Fruit fly (Drosophila melanogaster) whole organism, wandering third instar larva: Measurements from ENCODE around the gene Fbp1.

Experiments
- Abd-B ChIP-seq: fragments of >200 bp; optimal IDR thresholded peaks from 2 replicates; lab custom pipeline; 2017; ENCODE audit warnings: missing biosample characterization, missing genetic modification characterization
- GATAd ChIP-seq: sonication (Bioruptor generic); optimal IDR thresholded peaks from 2 replicates; lab custom pipeline; 2016; ENCODE audit warnings: missing biosample characterization, missing genetic modification characterization
- N ChIP-seq: fragments of >200 bp; optimal IDR thresholded peaks from 2 replicates; lab custom pipeline; 2018; ENCODE audit warnings: missing biosample characterization, missing external identifiers, missing genetic modification characterization
- br ChIP-seq: fragments of 200-800 bp; sonication (Bioruptor generic); optimal IDR thresholded peaks from 2 replicates; lab custom pipeline; 2016; ENCODE audit warnings: missing biosample characterization, missing genetic modification characterization
- brk ChIP-seq: fragments of 200-800 bp; sonication (Bioruptor generic); optimal IDR thresholded peaks from 2 replicates; lab custom pipeline; 2016; ENCODE audit warnings: missing biosample characterization, mild to moderate bottlenecking, missing genetic modification characterization
- ey ChIP-seq: fragments of 200-800 bp; sonication (Bioruptor generic); optimal IDR thresholded peaks from 2 replicates; lab custom pipeline; 2016; ENCODE audit warnings: missing biosample characterization, missing genetic modification characterization
- fru ChIP-seq: fragments of 200-800 bp; sonication (Bioruptor generic); optimal IDR thresholded peaks from 3 replicates; lab custom pipeline; 2016; ENCODE audit warnings: missing biosample characterization, mild to moderate bottlenecking, missing genetic modification characterization
- h ChIP-seq: fragments of 200-800 bp; sonication (Bioruptor generic); optimal IDR thresholded peaks from 3 replicates; lab custom pipeline; 2016; ENCODE audit warnings: missing biosample characterization, mild to moderate bottlenecking, missing genetic modification characterization
- psq ChIP-seq: fragments of 200-800 bp; sonication (Bioruptor generic); optimal IDR thresholded peaks from 3 replicates; lab custom pipeline; 2017; ENCODE audit warnings: missing biosample characterization, mild to moderate bottlenecking, missing genetic modification characterization, moderate library complexity
- tai ChIP-seq: sonication (Bioruptor generic); optimal IDR thresholded peaks from 2 replicates; lab custom pipeline; 2016; ENCODE audit warnings: missing biosample characterization, missing genetic modification characterization
- usp ChIP-seq: fragments of >200 bp; optimal IDR thresholded peaks from 2 replicates; lab custom pipeline; 2017; ENCODE audit warnings: missing biosample characterization, missing genetic modification characterization

DNA sequence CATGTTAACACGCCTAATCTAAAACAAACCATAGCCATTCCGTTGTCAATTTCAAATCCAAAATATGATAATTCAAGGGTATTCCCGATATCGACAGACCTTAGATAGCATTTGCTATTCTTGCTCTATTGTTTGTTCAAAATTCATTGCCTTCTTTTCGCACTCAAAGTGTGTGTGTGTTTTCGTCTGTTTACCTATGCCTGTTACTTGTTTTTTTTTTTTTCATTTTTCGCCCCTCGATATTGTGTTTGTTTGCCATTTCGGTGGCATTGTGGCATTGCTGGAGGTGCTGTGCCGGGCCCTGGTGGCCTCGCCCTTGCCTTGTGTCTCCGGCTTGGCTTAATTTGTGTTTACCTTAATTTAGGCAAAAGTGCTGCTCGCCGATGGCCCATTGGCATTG lies 41.0 kb downstream of the Fbp1 start:
- TF ChIP-seq fru (no peak), Abd-B (GFP tag; lab: Kevin White, UChicago) (no peak), h (GFP tag; lab: Kevin White, UChicago) (no peak), GATAd (GFP tag; lab: Kevin White, UChicago) (no peak), brk (no peak), psq (no peak), tai (no peak), usp (GFP tag; lab: Kevin White, UChicago) (no peak), ey (GFP tag; lab: Kevin White, UChicago) (no peak), br (GFP tag; lab: Kevin White, UChicago) (no peak), N (GFP tag; lab: Kevin White, UChicago) (no peak)
